Worm (Caenorhabditis elegans) whole organism, early embryonic: ENCODE measurements around the gene pdr-1.

Experiments
- B0310.2 ChIP-seq: sonication (generic microtip); optimal IDR thresholded peaks from 2 replicates; lab custom pipeline; 2016; ENCODE audit warnings: mild to moderate bottlenecking, missing genetic modification characterization, missing compliant biosample characterization
- aly-1 ChIP-seq: sonication (generic microtip); optimal IDR thresholded peaks from 2 replicates; lab custom pipeline; 2016; ENCODE audit warnings: missing genetic modification characterization, missing compliant biosample characterization
- ama-1 ChIP-seq: fragments of 150-350 bp; optimal IDR thresholded peaks from 2 replicates; lab custom pipeline; 2014
- ceh-13 ChIP-seq: fragments of 200-800 bp; sonication (Bioruptor generic); optimal IDR thresholded peaks from 2 replicates; lab custom pipeline; 2018; ENCODE audit warnings: mild to moderate bottlenecking, missing genetic modification characterization, missing compliant biosample characterization
- ceh-36 ChIP-seq: sonication (generic microtip); optimal IDR thresholded peaks from 2 replicates; lab custom pipeline; 2016; ENCODE audit warnings: missing genetic modification characterization, inconsistent platforms, missing compliant biosample characterization
- ets-7 ChIP-seq: sonication (generic microtip); optimal IDR thresholded peaks from 2 replicates; lab custom pipeline; 2016; ENCODE audit warnings: missing genotype, missing genetic modification characterization, missing compliant biosample characterization
- flt-1 ChIP-seq: fragments of 200-800 bp; sonication (Bioruptor generic); IDR thresholded peaks from 2 replicates; pipeline ENCODE4 v1.3.6; 2022; ENCODE audit warnings: missing genetic modification characterization, missing compliant biosample characterization
- hmg-4 ChIP-seq: fragments of 200-800 bp; sonication (Bioruptor generic); optimal IDR thresholded peaks from 2 replicates; lab custom pipeline; 2018; ENCODE audit warnings: mild to moderate bottlenecking, missing genetic modification characterization, missing compliant biosample characterization
- hnd-1 ChIP-seq: sonication (generic microtip); optimal IDR thresholded peaks from 2 replicates; lab custom pipeline; 2016; ENCODE audit warnings: missing genetic modification characterization, missing compliant biosample characterization
- pes-1 ChIP-seq: fragments of 200-800 bp; sonication (Bioruptor generic); IDR thresholded peaks from 2 replicates; pipeline ENCODE4 v1.3.6; 2022; ENCODE audit warnings: missing genetic modification reagents, missing genetic modification characterization, missing compliant biosample characterization
- sea-1 ChIP-seq: fragments of 200-800 bp; sonication (Bioruptor generic); conservative IDR thresholded peaks from 2 replicates; pipeline ENCODE4 v1.3.6; 2022; ENCODE audit warnings: missing genetic modification characterization, missing compliant biosample characterization
- tbx-11 ChIP-seq: fragments of 200-800 bp; sonication (Bioruptor generic); IDR thresholded peaks from 2 replicates; pipeline ENCODE4 v1.3.6; 2022; ENCODE audit warnings: missing genetic modification characterization, missing compliant biosample characterization
- tbx-37 ChIP-seq: fragments of 200-800 bp; sonication (Bioruptor generic); conservative IDR thresholded peaks from 2 replicates; pipeline ENCODE4 v1.3.6; 2022; ENCODE audit warnings: missing genetic modification reagents, missing genetic modification characterization, missing compliant biosample characterization
- tra-4 ChIP-seq: sonication (generic microtip); optimal IDR thresholded peaks from 2 replicates; lab custom pipeline; 2017; ENCODE audit warnings: missing genetic modification characterization, missing compliant biosample characterization

ce11 chrIII:13762046-13762445 lies 9.3 kb upstream of the pdr-1 start, which contains the start of gene dbn-1:
- no peak for TF ChIP-seq ama-1 (lab: Kevin White, UChicago)
- TF ChIP-seq tbx-11 (GFP tag; lab: Robert Waterston, UW): no peak
- TF ChIP-seq ceh-36 (tag; lab: Kevin White, UChicago): no peak
- no peak for TF ChIP-seq pes-1 (GFP tag; lab: Robert Waterston, UW)
- no peak for TF ChIP-seq hmg-4 (GFP tag; lab: Kevin White, UChicago)
- TF ChIP-seq tra-4 (tag; lab: Kevin White, UChicago): no peak
- TF ChIP-seq hnd-1: no peak
- TF ChIP-seq tbx-37: no peak
- no peak for TF ChIP-seq B0310.2 (tag; lab: Kevin White, UChicago)
- no peak for TF ChIP-seq flt-1
- no peak for TF ChIP-seq ets-7 (tag; lab: Kevin White, UChicago)
- no peak for TF ChIP-seq ceh-13
- TF ChIP-seq aly-1: no peak
- no peak for TF ChIP-seq sea-1 (GFP tag; lab: Robert Waterston, UW)
